Fruit fly (Drosophila melanogaster) whole organism, prepupa: ENCODE data around the gene CG33235.

Experiments
- CG11902 ChIP-seq: fragments of 200-800 bp; sonication (Bioruptor generic); optimal IDR thresholded peaks from 3 replicates; lab custom pipeline; 2016; ENCODE audit warnings: missing biosample characterization, missing genetic modification characterization
- CG6163 ChIP-seq: fragments of 200-800 bp; sonication (Bioruptor generic); IDR thresholded peaks from 3 replicates; pipeline ENCODE4 v1.3.6; 2022; ENCODE audit warnings: missing biosample characterization, missing genetic modification characterization
- CG6792 ChIP-seq: fragments of 200-800 bp; sonication (Bioruptor generic); optimal IDR thresholded peaks from 3 replicates; lab custom pipeline; 2016; ENCODE audit warnings: missing biosample characterization, missing genetic modification characterization
- CG7368 ChIP-seq: fragments of 200-800 bp; sonication (Bioruptor generic); optimal IDR thresholded peaks from 3 replicates; lab custom pipeline; 2016; ENCODE audit warnings: missing biosample characterization, missing genetic modification characterization
- CG8119 ChIP-seq: fragments of 200-800 bp; sonication (Bioruptor generic); IDR thresholded peaks from 3 replicates; pipeline ENCODE4 v1.3.6; 2022; ENCODE audit warnings: missing biosample characterization, missing genetic modification characterization
- CG8632 ChIP-seq: fragments of 200-800 bp; sonication (Bioruptor generic); optimal IDR thresholded peaks from 3 replicates; lab custom pipeline; 2016; ENCODE audit warnings: missing biosample characterization, missing genetic modification characterization
- CG9139 ChIP-seq: fragments of 200-800 bp; sonication (Bioruptor generic); optimal IDR thresholded peaks from 3 replicates; lab custom pipeline; 2017; ENCODE audit warnings: missing biosample characterization, mild to moderate bottlenecking, missing genetic modification characterization
- Eip78C ChIP-seq: fragments of 200-800 bp; sonication (Bioruptor generic); peaks from one replicate; lab custom pipeline; 2016; ENCODE audit warnings: missing biosample characterization, missing genetic modification characterization
- Sox102F ChIP-seq: fragments of 200-800 bp; sonication (Bioruptor generic); optimal IDR thresholded peaks from 2 replicates; lab custom pipeline; 2016; ENCODE audit warnings: missing biosample characterization, mild to moderate bottlenecking, missing genetic modification characterization
- acj6 ChIP-seq: fragments of 200-800 bp; sonication (Bioruptor generic); optimal IDR thresholded peaks from 3 replicates; lab custom pipeline; 2016; ENCODE audit warnings: missing biosample characterization, missing genetic modification characterization
- eg ChIP-seq: fragments of 200-800 bp; sonication (Bioruptor generic); IDR thresholded peaks from 3 replicates; pipeline ENCODE4 v1.3.6; 2022; ENCODE audit warnings: missing biosample characterization, missing genetic modification characterization
- fkh ChIP-seq: fragments of 200-800 bp; sonication (Bioruptor generic); optimal IDR thresholded peaks from 3 replicates; lab custom pipeline; 2017; ENCODE audit warnings: missing biosample characterization, mild to moderate bottlenecking, missing genetic modification characterization, moderate library complexity
- lz ChIP-seq: fragments of 200-800 bp; sonication (Bioruptor generic); optimal IDR thresholded peaks from 3 replicates; lab custom pipeline; 2016; ENCODE audit warnings: missing biosample characterization, missing genetic modification characterization
- ss ChIP-seq, 2 experiments: fragments of 200-800 bp; sonication (Bioruptor generic); optimal IDR thresholded peaks; 2 replicates in 1 of 2; 3 replicates in 1 of 2; lab custom pipeline; 2017 to 2018; ENCODE audit warnings: mild to moderate bottlenecking in 2 of 2, missing biosample characterization in 2 of 2, missing genetic modification characterization in 2 of 2, moderate library complexity in 1 of 2

DNA sequence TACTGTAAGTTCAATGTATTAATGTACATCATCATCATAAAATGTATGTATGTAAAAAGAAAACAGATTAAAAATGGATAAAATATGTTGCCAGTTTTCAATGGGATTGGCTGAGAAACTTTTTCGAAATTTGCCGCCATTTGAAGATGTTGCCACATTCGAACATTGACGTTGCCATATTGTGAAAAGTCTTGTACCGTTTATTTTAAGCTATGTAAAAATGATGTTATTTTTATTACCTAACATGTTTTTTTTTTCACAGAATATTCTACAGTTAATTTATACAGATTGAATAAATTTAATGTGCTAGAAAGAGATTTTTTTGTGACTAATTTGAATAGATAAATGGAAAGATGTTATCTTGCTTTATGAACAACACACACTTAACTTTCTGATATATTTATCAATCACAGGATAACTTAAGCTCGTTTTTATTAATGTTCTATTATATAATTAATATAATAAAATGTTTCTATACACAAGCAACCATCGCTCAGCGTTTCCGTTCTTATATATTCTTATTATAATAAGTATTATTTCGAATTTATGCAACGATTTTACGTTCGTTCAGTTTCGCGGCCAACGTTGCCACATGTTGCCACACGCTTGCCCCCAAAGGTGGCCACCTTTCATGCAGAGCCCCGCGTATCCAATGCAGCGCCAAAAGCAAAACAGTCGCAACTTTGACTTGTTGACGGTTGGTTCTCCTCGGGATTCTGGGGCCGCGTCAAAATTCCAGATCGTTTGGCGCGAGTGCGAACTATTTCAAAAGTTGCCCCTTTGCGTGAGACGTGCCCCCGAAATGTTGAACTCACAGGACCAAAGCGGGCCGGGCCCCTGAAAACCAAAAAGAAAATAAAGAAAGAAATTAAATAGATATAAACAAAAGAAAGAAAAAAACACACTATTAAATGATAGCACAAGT, 32.2 kb downstream of the CG33235 start, which contains the start of gene CG43155:
- TF ChIP-seq CG6792 (GFP tag; lab: Kevin White, UChicago) (no peak), Sox102F (GFP tag; lab: Kevin White, UChicago) (no peak), CG8119 (GFP tag; lab: Robert Waterston, UW) (no peak), CG6163 (GFP tag; lab: Robert Waterston, UW) (no peak), CG8632 (GFP tag; lab: Kevin White, UChicago) (no peak), lz (GFP tag; lab: Kevin White, UChicago) (no peak), CG9139 (GFP tag; lab: Kevin White, UChicago) (no peak), ss (GFP tag; optimal IDR thresholded peaks at IDR 0.05; lab: Kevin White, UChicago) (no peak), acj6 (no peak), fkh (no peak), Eip78C (no peak), CG11902 (GFP tag; lab: Kevin White, UChicago) (no peak), CG7368 (GFP tag; lab: Kevin White, UChicago) (no peak), eg (GFP tag; lab: Robert Waterston, UW) (no peak)
